Worm (Caenorhabditis elegans) whole organism, young adult: ENCODE results near the gene srt-20.
"Not testable (repeated sequence)": the region's sequence is repeated elsewhere in the genome, so short reads cannot be mapped to it uniquely, and the experiment has no call there.

Experiments
- B0336.3 ChIP-seq: fragments of 200-800 bp; sonication (Bioruptor generic); IDR thresholded peaks from 2 replicates; pipeline ENCODE4 v1.3.6; 2022; ENCODE audit warnings: missing genetic modification characterization, missing compliant biosample characterization
- F10E7.11 ChIP-seq: sonication (generic microtip); optimal IDR thresholded peaks from 2 replicates; lab custom pipeline; 2017; ENCODE audit warnings: mild to moderate bottlenecking, missing genetic modification characterization, moderate library complexity, missing compliant biosample characterization
- F39B2.1 ChIP-seq: fragments of 200-800 bp; sonication (Bioruptor generic); IDR thresholded peaks from 2 replicates; pipeline ENCODE4 v1.3.6; 2022; ENCODE audit warnings: missing genetic modification reagents, missing genetic modification characterization, missing compliant biosample characterization
- F52B5.7 ChIP-seq: sonication (generic microtip); optimal IDR thresholded peaks from 2 replicates; lab custom pipeline; 2016; ENCODE audit warnings: mild to moderate bottlenecking, missing genetic modification characterization, missing compliant biosample characterization
- K12H6.12 ChIP-seq: fragments of 200-800 bp; sonication (Bioruptor generic); optimal IDR thresholded peaks from 2 replicates; lab custom pipeline; 2018; ENCODE audit warnings: mild to moderate bottlenecking, missing genetic modification characterization, missing compliant biosample characterization
- Y53F4B.3 ChIP-seq: fragments of 200-800 bp; sonication (Bioruptor generic); IDR thresholded peaks from 2 replicates; pipeline ENCODE4 v1.3.6; 2022; ENCODE audit warnings: missing genetic modification reagents, missing genetic modification characterization, missing compliant biosample characterization
- attf-6 ChIP-seq: fragments of 200-800 bp; sonication (Bioruptor generic); IDR thresholded peaks from 2 replicates; pipeline ENCODE4 v1.3.6; 2022; ENCODE audit warnings: missing genetic modification reagents, missing genetic modification characterization, missing compliant biosample characterization
- bed-1 ChIP-seq: fragments of 200-800 bp; sonication (Bioruptor generic); IDR thresholded peaks from 2 replicates; pipeline ENCODE4 v1.3.6; 2022; ENCODE audit warnings: missing genetic modification reagents, missing genetic modification characterization, missing compliant biosample characterization
- ccch-3 ChIP-seq: fragments of 200-800 bp; sonication (Bioruptor generic); optimal IDR thresholded peaks from 2 replicates; lab custom pipeline; 2018; ENCODE audit warnings: mild to moderate bottlenecking, missing genetic modification characterization, missing compliant biosample characterization
- cebp-1 ChIP-seq, 2 experiments: fragments of 200-800 bp in 1 of 2; sonication (Bioruptor generic) in 1 of 2; sonication (generic microtip) in 1 of 2; IDR thresholded peaks in 1 of 2; optimal IDR thresholded peaks in 1 of 2; 2 replicates each; pipeline versions ENCODE4 v1.3.6 to Lab custom; 2017 to 2022; ENCODE audit warnings: missing compliant biosample characterization in 2 of 2, missing genetic modification characterization in 2 of 2, mild to moderate bottlenecking in 1 of 2, missing genetic modification reagents in 1 of 2, moderate library complexity in 1 of 2
- ceh-27 ChIP-seq: fragments of 200-800 bp; sonication (Bioruptor generic); optimal IDR thresholded peaks from 2 replicates; lab custom pipeline; 2018; ENCODE audit warnings: mild to moderate bottlenecking, missing genetic modification characterization, moderate library complexity, missing compliant biosample characterization
- die-1 ChIP-seq: sonication (generic microtip); optimal IDR thresholded peaks from 2 replicates; lab custom pipeline; 2016; ENCODE audit warnings: missing genotype, mild to moderate bottlenecking, missing genetic modification characterization, missing compliant biosample characterization
- dpl-1 ChIP-seq: fragments of 150-350 bp; optimal IDR thresholded peaks from 2 replicates; lab custom pipeline; 2014; ENCODE audit warnings: missing biosample characterization, missing genetic modification reagents, missing genetic modification characterization
- gei-17 ChIP-seq: fragments of 200-800 bp; sonication (Bioruptor generic); optimal IDR thresholded peaks from 2 replicates; lab custom pipeline; 2018; ENCODE audit warnings: mild to moderate bottlenecking, missing genetic modification characterization, missing compliant biosample characterization
- him-1 ChIP-seq: sonication (generic microtip); optimal IDR thresholded peaks from 2 replicates; lab custom pipeline; 2016; ENCODE audit warnings: missing genotype, missing genetic modification reagents, missing genetic modification characterization, missing compliant biosample characterization
- hlh-26 ChIP-seq: fragments of 200-800 bp; sonication (Bioruptor generic); conservative IDR thresholded peaks from 2 replicates; pipeline ENCODE4 v1.3.6; 2022; ENCODE audit warnings: missing genetic modification reagents, missing genetic modification characterization, missing compliant biosample characterization
- lin-40 ChIP-seq: sonication (generic microtip); optimal IDR thresholded peaks from 2 replicates; lab custom pipeline; 2016; ENCODE audit warnings: missing genetic modification characterization, mild to moderate bottlenecking, missing compliant biosample characterization, missing genotype, missing genetic modification reagents
- lir-1 ChIP-seq: fragments of 200-800 bp; sonication (Bioruptor generic); conservative IDR thresholded peaks from 2 replicates; pipeline ENCODE4 v1.3.6; 2022; ENCODE audit warnings: missing genetic modification reagents, missing genetic modification characterization, missing compliant biosample characterization
- lsy-27 ChIP-seq: sonication (generic microtip); optimal IDR thresholded peaks from 2 replicates; lab custom pipeline; 2017; ENCODE audit warnings: missing genetic modification characterization, mild to moderate bottlenecking, missing compliant biosample characterization, antibody characterized with exemption, missing genotype, borderline replicate concordance; ENCODE audit not compliant: insufficient read depth
- madf-10 ChIP-seq: sonication (generic microtip); optimal IDR thresholded peaks from 2 replicates; lab custom pipeline; 2016; ENCODE audit warnings: mild to moderate bottlenecking, missing genetic modification characterization, missing compliant biosample characterization
- madf-3 ChIP-seq: fragments of 200-800 bp; sonication (Bioruptor generic); IDR thresholded peaks from 2 replicates; pipeline ENCODE4 v1.3.6; 2022; ENCODE audit warnings: missing genetic modification reagents, missing genetic modification characterization, missing compliant biosample characterization
- mes-4 ChIP-seq: sonication (generic microtip); optimal IDR thresholded peaks from 2 replicates; lab custom pipeline; 2016; ENCODE audit warnings: missing genotype, missing genetic modification characterization, missing compliant biosample characterization
- nfya-1 ChIP-seq: sonication (generic microtip); optimal IDR thresholded peaks from 2 replicates; lab custom pipeline; 2017; ENCODE audit warnings: antibody characterized with exemption, missing compliant biosample characterization, missing genetic modification characterization, borderline replicate concordance; ENCODE audit not compliant: insufficient read depth
- nhr-27 ChIP-seq: fragments of 200-800 bp; sonication (Bioruptor generic); optimal IDR thresholded peaks from 2 replicates; lab custom pipeline; 2018; ENCODE audit warnings: mild to moderate bottlenecking, missing genetic modification characterization, moderate library complexity, missing compliant biosample characterization
- pbrm-1 ChIP-seq: fragments of 200-800 bp; sonication (Bioruptor generic); IDR thresholded peaks from 2 replicates; pipeline ENCODE4 v1.3.6; 2022; ENCODE audit warnings: missing genetic modification reagents, missing genetic modification characterization, missing compliant biosample characterization
- rpc-1 ChIP-seq, 2 experiments: fragments of 150-350 bp in 1 of 2; sonication (generic microtip) in 1 of 2; optimal IDR thresholded peaks; 2 replicates each; lab custom pipeline; 2014 to 2018; ENCODE audit warnings: missing biosample characterization in 1 of 2, missing genetic modification characterization in 1 of 2, missing genetic modification reagents in 1 of 2, missing genotype in 1 of 2
- sdz-38 ChIP-seq: sonication (generic microtip); optimal IDR thresholded peaks from 2 replicates; lab custom pipeline; 2016; ENCODE audit warnings: missing genotype, missing genetic modification characterization, missing compliant biosample characterization
- sea-2 ChIP-seq: fragments of 200-800 bp; sonication (Bioruptor generic); IDR thresholded peaks from 2 replicates; pipeline ENCODE4 v1.3.6; 2022; ENCODE audit warnings: missing genetic modification characterization, missing compliant biosample characterization
- snpc-4 ChIP-seq, 5 experiments: fragments of 150-350 bp in 1 of 5; sonication (generic microtip) in 4 of 5; optimal IDR thresholded peaks; 2 replicates each; lab custom pipeline; 2014 to 2018; ENCODE audit warnings: missing genetic modification characterization in 5 of 5, missing biosample characterization in 3 of 5, antibody characterized with exemption in 2 of 5, mild to moderate bottlenecking in 2 of 5, missing compliant biosample characterization in 2 of 5, missing genotype in 2 of 5, moderate library complexity in 2 of 5, missing genetic modification reagents in 1 of 5
- tlf-1 ChIP-seq: fragments of 200-800 bp; sonication (Bioruptor generic); optimal IDR thresholded peaks from 2 replicates; lab custom pipeline; 2018; ENCODE audit warnings: mild to moderate bottlenecking, missing genetic modification characterization, missing compliant biosample characterization
- unc-130 ChIP-seq: sonication (generic microtip); optimal IDR thresholded peaks from 2 replicates; lab custom pipeline; 2016; ENCODE audit warnings: missing genetic modification reagents, missing genetic modification characterization, missing compliant biosample characterization
- ztf-25 ChIP-seq: fragments of 200-800 bp; sonication (Bioruptor generic); IDR thresholded peaks from 2 replicates; pipeline ENCODE4 v1.3.6; 2022; ENCODE audit warnings: missing genetic modification reagents, missing genetic modification characterization, missing compliant biosample characterization

The srt-20 gene

DNA sequence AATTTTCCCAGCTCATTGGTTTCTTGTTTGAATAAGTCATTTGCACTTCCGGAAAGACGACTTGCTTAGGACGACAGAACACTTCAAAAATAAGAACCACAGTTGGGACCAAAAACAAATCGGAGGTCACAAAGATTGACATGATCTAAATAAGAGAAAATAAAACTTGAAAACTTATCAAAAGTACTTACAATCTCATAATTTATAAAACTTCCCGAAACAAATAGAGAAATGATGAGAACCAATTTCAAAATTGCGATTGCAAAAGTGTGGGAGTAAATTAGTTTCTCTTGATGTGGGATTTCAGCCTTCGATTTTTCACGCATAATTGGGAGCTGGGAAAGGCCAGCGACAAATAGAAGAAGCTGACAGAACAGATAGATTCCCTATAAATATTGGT, 19.9 kb upstream of the srt-20 start, which contains the start of gene ZC132.11:
Gene ZC132.11 (minus strand): TSS at position 101 of the 400 bp plus-strand sequence.
- TF ChIP-seq die-1 (tag; lab: Kevin White, UChicago), result no peak
- TF ChIP-seq sea-2 (GFP tag; lab: Robert Waterston, UW), result no peak
- no peak for TF ChIP-seq bed-1 (GFP tag; lab: Robert Waterston, UW)
- TF ChIP-seq F10E7.11, result no peak
- no peak for TF ChIP-seq ccch-3 (GFP tag; lab: Kevin White, UChicago)

DNA sequence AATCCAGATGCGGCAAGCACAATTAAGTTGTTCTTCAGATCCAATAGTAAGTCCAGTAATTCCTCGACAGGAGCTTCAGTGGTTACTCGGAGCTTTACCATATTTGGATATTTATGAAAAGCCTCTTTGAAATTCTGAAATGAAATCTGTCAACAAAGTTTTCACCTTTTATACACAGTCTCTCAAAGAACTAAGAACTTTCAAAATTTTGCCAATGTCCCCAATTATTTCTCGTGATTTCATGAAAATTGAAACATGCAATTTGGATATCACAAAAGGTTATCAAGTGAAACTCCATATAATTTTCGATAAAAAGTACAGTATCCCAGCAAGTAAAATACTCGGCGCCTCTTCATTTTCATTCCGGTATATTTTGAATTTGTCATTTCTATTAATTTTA, 17.3 kb upstream of the srt-20 start, which contains the start of gene F47D2.11:
Gene F47D2.11 (minus strand): TSS at position 101 of the 400 bp plus-strand sequence.
- no peak for TF ChIP-seq K12H6.12 (tag; lab: Kevin White, UChicago)
- TF ChIP-seq cebp-1 (GFP tag; IDR thresholded peaks at IDR 0.05; lab: Robert Waterston, UW), result no peak
- no peak for TF ChIP-seq cebp-1 (tag; optimal IDR thresholded peaks at IDR 0.05; lab: Kevin White, UChicago)
- TF ChIP-seq B0336.3 (GFP tag; lab: Robert Waterston, UW), result no peak
- no peak for TF ChIP-seq tlf-1 (GFP tag; lab: Kevin White, UChicago)
- TF ChIP-seq dpl-1 (GFP tag; lab: Kevin White, UChicago), result no peak

DNA sequence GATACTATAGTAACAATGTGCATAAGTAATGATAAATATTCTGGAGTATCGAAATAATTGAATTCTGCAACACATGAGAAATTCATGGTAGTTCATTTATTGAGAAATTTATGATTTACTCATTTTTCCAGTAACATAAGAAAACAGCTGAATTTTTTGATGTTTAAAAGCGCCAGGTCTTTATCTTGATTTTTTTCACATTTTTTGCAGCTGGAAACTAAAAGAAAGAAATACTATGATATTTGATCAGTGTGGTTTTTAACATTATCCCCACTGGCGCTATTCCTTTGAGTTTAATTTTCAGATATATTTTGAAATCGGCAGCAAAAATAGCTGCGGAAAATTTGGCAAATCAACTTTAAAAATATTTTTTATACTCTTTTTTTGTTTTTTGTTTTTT, 14.8 kb upstream of the srt-20 start, which contains the start of gene srh-194:
Gene srh-194 (minus strand): TSS at position 101 of the 400 bp plus-strand sequence.
- not testable (repeated sequence) for TF ChIP-seq lin-40 (tag; lab: Kevin White, UChicago); him-1 (tag; lab: Kevin White, UChicago); unc-130 (GFP tag; lab: Kevin White, UChicago)

DNA sequence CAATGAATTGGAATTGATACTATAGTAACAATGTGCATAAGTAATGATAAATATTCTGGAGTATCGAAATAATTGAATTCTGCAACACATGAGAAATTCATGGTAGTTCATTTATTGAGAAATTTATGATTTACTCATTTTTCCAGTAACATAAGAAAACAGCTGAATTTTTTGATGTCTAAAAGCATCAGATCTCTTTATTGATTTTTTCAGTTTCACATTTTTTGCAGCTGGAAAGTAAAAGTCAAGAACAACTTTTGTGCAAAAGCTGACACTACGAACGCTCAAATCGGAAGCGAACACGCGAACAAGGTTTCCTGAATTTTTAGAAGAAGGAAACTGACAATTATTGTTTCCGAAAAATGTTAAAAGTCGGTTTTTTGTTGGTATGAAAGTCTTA, 11.5 kb upstream of the srt-20 start, which contains the start of gene srh-193:
Gene srh-193 (minus strand): TSS at position 101 of the 400 bp plus-strand sequence.
- TF ChIP-seq Y53F4B.3 (GFP tag; lab: Robert Waterston, UW); lir-1 (GFP tag; lab: Robert Waterston, UW); sdz-38 (tag; lab: Kevin White, UChicago): not testable (repeated sequence)

DNA sequence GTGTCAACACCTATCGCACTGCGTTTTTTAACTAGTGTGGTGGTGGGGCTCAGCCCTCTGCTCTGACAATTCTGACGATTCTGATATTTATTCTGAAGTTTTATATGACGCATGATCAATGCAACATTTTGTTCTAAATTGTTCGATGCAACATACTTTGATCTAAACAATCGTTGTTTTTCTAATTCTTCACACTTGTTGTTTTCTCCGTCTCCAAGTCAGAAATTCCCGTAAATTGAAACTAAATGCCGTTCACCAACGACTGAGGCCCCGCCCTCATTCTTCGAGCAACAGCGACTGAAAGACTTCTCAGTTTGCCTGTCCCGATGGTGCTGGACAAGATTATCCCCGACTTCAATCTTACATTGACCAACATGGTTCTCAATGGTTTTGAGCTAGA, 6.1 kb upstream of the srt-20 start, which contains the start of gene srt-19:
Gene srt-19 (plus strand): TSS at position 301 of the 400 bp plus-strand sequence.
- not testable (repeated sequence) for TF ChIP-seq sdz-38 (tag; lab: Kevin White, UChicago); attf-6 (GFP tag; lab: Robert Waterston, UW); madf-3 (GFP tag; lab: Robert Waterston, UW)

DNA sequence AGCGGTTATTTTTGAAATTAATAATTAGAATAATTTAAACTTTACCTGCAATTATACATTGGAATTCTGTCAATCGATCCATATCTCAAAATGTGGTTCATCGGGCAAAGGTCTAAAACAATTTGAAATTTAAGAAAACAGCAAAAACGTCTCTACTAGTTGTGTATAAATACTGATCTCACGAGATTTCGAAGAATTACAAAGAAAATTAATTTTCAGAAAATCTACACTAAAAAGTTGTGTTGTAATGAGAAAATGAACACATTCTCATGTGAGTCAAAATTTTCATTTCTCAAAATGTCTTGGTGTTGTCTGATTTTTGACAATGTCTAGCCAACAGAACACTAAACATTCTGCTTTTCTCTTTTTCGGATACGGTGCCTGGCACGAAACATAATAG, 3.1 kb upstream of the srt-20 start, which contains the start of gene srt-37:
Gene srt-37 (minus strand): TSS at position 101 of the 400 bp plus-strand sequence.
- TF ChIP-seq madf-10 (tag; lab: Kevin White, UChicago); tlf-1 (GFP tag; lab: Kevin White, UChicago); ztf-25: not testable (repeated sequence)

DNA sequence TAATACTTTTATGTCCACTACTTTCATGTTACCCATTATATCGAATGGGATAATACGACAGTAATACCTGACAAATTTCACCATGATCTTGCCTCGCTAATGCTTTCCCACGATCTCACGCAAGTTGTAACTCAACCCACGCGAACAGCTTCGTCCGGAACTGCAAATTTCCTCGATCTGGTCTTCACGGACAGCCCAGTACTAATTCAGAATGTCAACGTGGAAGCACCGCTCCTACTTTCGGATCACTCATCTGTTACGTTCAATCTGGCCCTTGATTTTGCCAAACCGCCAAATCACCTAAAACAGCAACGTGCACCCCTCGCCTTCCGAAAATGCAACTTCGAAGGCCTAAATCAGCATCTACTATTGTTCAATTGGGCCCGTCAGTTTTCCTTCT, 5.3 kb downstream of the srt-20 start:
- TF ChIP-seq mes-4 (tag; lab: Kevin White, UChicago), result no peak
- no peak for TF ChIP-seq rpc-1 (optimal IDR thresholded peaks at IDR 0.05; lab: Kevin White, UChicago)
- TF ChIP-seq rpc-1 (tag; optimal IDR thresholded peaks at IDR 0.05; lab: Kevin White, UChicago), result no peak
- no peak for TF ChIP-seq F52B5.7 (tag; lab: Kevin White, UChicago)
- TF ChIP-seq hlh-26 (GFP tag; lab: Robert Waterston, UW), result no peak
- no peak for TF ChIP-seq nfya-1 (tag; lab: Kevin White, UChicago)
- no peak for TF ChIP-seq gei-17
- no peak for TF ChIP-seq unc-130 (GFP tag; lab: Kevin White, UChicago)
- TF ChIP-seq snpc-4 (GFP tag; optimal IDR thresholded peaks at IDR 0.05; lab: Kevin White, UChicago), result no peak
- no peak for TF ChIP-seq snpc-4 (tag; optimal IDR thresholded peaks at IDR 0.05; lab: Kevin White, UChicago)
- TF ChIP-seq nhr-27 (tag; lab: Kevin White, UChicago), result no peak
- TF ChIP-seq ccch-3 (GFP tag; lab: Kevin White, UChicago), result no peak
- TF ChIP-seq ceh-27 (GFP tag; lab: Kevin White, UChicago), result no peak
- no peak for TF ChIP-seq pbrm-1
- TF ChIP-seq lsy-27, result no peak
- TF ChIP-seq F39B2.1 (GFP tag; lab: Robert Waterston, UW), result no peak
